Fruit fly (Drosophila melanogaster): Measurements from ENCODE around the gene CG5506.

CG5506 gene

DNA sequence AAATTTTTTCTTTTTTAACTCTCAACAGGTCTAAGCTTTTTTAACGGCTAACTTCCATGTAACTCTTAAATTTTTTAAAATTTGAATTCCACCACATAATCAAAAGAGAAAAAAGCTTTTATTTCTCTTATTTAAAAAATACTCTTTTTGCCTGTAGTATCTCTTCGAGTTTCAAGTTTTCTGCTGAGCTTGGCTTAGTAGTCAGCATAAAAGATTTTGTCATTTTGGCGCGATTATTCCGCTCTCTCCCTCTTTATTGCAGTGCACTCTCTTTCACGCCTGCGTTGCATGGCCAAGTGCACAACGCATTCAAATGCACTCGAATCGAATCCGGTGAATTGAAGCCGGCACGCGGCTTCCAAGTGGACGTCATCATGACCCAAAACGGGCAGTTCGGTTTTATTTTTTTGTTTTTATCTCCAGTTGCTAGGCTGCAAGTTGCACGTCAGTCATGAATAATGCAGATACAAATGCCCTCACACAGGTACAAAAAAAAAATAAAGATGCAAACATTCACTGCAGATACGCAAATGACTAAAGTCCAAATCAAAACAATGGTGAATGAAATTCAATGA is 29.9 kb upstream of the CG5506 start:
- peak; percentile 44; the same call in 1 of the 3 replicates for TF ChIP-seq CG4496 (GFP tag; IDR thresholded peaks at IDR 0.05)
- TF ChIP-seq rn (GFP tag; IDR thresholded peaks at IDR 0.05): no peak
- TF ChIP-seq EcR (GFP tag; optimal IDR thresholded peaks at IDR 0.05): peak; percentile 80

DNA sequence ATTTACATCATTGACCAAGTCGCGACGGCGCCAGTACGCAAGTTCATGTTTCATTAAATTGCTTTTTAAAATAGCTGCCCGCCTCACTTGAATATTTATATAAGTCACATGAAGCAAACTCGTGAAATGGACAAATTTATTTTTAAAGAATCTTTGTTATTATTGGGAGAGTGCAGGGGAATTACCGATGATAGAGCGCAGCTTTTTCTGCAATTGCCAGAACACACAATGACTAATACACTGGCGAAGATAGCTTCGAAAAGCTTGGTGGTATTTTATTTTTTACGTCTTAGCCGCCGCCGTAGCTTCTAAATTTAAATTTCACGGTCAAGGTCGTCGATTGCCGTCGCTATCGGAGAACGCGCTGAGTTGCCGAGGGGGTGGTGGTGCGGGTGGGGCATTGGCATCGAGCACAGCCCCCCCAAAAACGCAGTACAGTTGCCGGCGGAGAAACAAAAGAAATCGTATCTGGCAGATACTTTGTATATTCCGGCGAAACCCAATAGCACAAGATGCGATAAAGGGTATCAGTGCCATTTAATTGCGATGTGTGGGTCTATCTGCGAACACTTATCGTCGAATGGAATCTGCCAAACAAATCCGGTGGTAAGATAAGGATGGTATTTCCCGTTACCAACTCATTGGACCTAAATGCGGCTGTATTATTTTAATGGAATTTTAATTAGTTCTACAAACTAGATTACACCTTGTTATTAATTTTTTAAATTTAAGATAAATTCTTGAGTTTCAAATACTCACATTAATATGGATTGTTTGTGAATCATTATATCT is 29.0 kb upstream of the CG5506 start:
- TF ChIP-seq Pif1B (GFP tag; optimal IDR thresholded peaks at IDR 0.05): no peak
- no peak for TF ChIP-seq CG9948 (tag; optimal IDR thresholded peaks at IDR 0.05)
- 0 out of 2 replicates have a peak, but pooled peaks have one; percentile 17 for TF ChIP-seq CG32121 (GFP tag; IDR thresholded peaks at IDR 0.05)
- TF ChIP-seq gl (tag; optimal IDR thresholded peaks at IDR 0.05): no peak
- no peak for TF ChIP-seq EcR (GFP tag; optimal IDR thresholded peaks at IDR 0.05)

DNA sequence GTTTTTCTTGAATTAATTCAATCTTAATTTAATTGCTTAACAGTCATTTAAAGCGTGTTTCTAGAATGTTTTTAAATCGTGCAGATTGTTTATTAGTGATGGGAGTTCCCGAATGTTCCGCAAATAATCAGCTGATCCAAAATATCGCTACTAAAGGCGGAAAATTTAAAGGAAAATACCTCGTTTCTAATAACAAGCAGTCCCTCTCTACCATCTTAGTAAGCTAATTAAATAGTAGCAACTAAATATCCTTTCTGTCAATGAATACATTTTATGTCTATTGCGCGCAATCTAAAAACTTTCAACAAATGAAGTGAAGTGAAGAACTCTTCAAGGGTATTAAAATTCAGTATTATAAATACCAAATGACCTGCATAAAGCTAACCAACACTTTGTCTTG is 28.3 kb upstream of the CG5506 start, which contains the start of gene CG5290:
CG5290 (minus strand) TSS at position 118 of the 400 bp plus-strand sequence.
- TF ChIP-seq CG15710 (tag; optimal IDR thresholded peaks at IDR 0.05) (peak; percentile 4), Snoo (tag; optimal IDR thresholded peaks at IDR 0.05) (peak; percentile 11), CG34367 (tag; optimal IDR thresholded peaks at IDR 0.05) (no peak), Pif1A (GFP tag; optimal IDR thresholded peaks at IDR 0.05) (peak; percentile 21), CG8159 (tag; optimal IDR thresholded peaks at IDR 0.05) (peak; percentile 4)

DNA sequence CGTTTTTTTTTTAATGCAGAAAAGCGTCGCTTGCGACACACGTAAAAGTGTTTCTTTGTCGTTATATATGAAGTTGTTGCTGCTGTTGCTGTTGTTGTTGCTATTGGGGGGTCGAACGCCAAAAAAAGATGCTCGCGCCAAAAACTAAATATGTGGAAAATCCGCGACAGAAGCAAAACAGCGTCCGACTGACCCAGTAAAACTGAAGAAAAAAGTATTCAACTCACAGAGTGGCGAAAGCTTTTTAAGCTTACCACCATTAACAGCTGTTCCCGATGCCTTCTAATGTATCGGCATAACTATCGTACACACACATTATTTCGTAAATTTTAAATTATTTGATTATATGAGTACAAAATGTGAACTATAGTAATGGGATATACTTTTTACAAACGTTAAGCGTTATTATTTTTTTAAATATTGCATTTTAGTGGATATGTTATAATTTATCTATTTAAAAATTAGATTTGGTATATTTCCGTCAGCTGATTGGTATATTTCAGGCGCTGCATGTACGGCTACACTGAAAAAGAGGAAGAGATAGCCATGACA is 23.5 kb upstream of the CG5506 start, which contains the start of the genes Prestin and Wdr92:
Prestin (minus strand) TSS at position 204 of the 552 bp plus-strand sequence.
Wdr92 (plus strand) TSS at position 535 of the 552 bp plus-strand sequence.
- TF ChIP-seq CG32121 (GFP tag; IDR thresholded peaks at IDR 0.05): peak; percentile 46; the same call in 1 of the 2 replicates
- TF ChIP-seq CG13204 (GFP tag; optimal IDR thresholded peaks at IDR 0.05): no peak
- peak; percentile 37 for TF ChIP-seq CG34367 (tag; optimal IDR thresholded peaks at IDR 0.05)
- no peak for TF ChIP-seq CG8159 (tag; optimal IDR thresholded peaks at IDR 0.05)
- TF ChIP-seq CG9948 (tag; optimal IDR thresholded peaks at IDR 0.05): no peak
- peak; percentile 16 for TF ChIP-seq Pif1B (GFP tag; optimal IDR thresholded peaks at IDR 0.05)
- TF ChIP-seq CG17806 (tag; optimal IDR thresholded peaks at IDR 0.05): peak; percentile 13
- TF ChIP-seq Snoo (tag; optimal IDR thresholded peaks at IDR 0.05): peak; percentile 32
- peak; percentile 31 for TF ChIP-seq D1 (tag; optimal IDR thresholded peaks at IDR 0.05)
- TF ChIP-seq CG12605 (GFP tag; IDR thresholded peaks at IDR 0.05): peak; percentile 64
- TF ChIP-seq CG14655 (GFP tag; optimal IDR thresholded peaks at IDR 0.05): no peak
- no peak for TF ChIP-seq Pif1A (GFP tag; optimal IDR thresholded peaks at IDR 0.05)
- peak; percentile 53; the same call in 1 of the 2 replicates for TF ChIP-seq Ets98B (GFP tag; IDR thresholded peaks at IDR 0.05)
- no peak for TF ChIP-seq CG10348 (GFP tag; IDR thresholded peaks at IDR 0.05)
- TF ChIP-seq CG8301 (tag; optimal IDR thresholded peaks at IDR 0.05): peak; percentile 29
- TF ChIP-seq EcR (GFP tag; optimal IDR thresholded peaks at IDR 0.05): peak; percentile 69
- TF ChIP-seq rn (GFP tag; IDR thresholded peaks at IDR 0.05): no peak
- no peak for TF ChIP-seq fd96Ca (GFP tag; IDR thresholded peaks at IDR 0.05)
- TF ChIP-seq CG4496 (GFP tag; IDR thresholded peaks at IDR 0.05): peak; percentile 64; the same call in 2 of the 3 replicates
- TF ChIP-seq gl (tag; optimal IDR thresholded peaks at IDR 0.05): peak; percentile 60
- peak; percentile 28 for TF ChIP-seq CG15710 (tag; optimal IDR thresholded peaks at IDR 0.05)

DNA sequence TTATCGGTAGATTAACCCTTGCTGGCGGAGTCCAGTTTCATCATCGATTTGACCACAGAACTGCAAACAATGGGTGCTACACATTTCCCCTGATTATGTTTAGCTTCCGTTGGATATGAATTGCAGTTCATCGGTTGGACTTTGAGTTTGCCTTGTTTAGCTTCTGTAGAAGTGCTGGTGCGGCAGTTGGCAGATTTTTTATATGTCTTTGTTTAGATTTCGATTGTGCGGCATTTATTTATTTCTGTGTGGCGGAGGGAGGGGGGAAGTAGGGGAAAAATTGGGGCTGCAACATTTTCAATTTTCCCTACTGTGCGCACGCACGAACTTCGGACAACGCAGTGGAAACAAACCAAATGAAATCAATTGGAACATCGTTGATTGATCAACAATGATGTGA is 21.6 kb upstream of the CG5506 start:
- TF ChIP-seq CG8301 (tag; optimal IDR thresholded peaks at IDR 0.05) (peak; percentile 8), gl (tag; optimal IDR thresholded peaks at IDR 0.05) (peak; percentile 28), CG17806 (tag; optimal IDR thresholded peaks at IDR 0.05) (no peak), CG12605 (GFP tag; IDR thresholded peaks at IDR 0.05) (0 out of 2 replicates have a peak, but pooled peaks have one; percentile 11), CG32121 (GFP tag; IDR thresholded peaks at IDR 0.05) (peak; percentile 50)

DNA sequence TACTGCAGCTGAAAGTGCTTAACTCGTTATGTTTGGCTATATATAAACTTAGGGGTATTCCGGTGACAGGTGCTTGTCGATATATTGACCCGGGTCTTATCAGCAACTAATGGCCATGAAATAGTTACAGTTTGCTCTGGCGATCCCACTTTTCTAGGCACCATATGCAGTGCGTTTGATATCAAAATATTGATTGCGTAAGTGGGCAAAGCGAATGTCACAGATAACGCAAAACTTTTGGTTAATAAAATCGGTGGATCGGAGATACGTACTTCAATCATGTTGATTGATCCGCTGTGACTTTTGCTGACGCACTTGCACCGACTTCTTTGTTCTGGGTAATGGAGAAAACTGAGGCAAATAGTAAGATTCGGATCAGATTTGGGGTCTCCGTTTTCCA is 20.4 kb upstream of the CG5506 start:
- TF ChIP-seq D1 (tag; optimal IDR thresholded peaks at IDR 0.05): no peak
- TF ChIP-seq Ets98B (GFP tag; IDR thresholded peaks at IDR 0.05): no peak
- TF ChIP-seq CG9948 (tag; optimal IDR thresholded peaks at IDR 0.05): no peak
- TF ChIP-seq Snoo (tag; optimal IDR thresholded peaks at IDR 0.05): no peak
- TF ChIP-seq Pif1A (GFP tag; optimal IDR thresholded peaks at IDR 0.05): no peak
